Fruit fly (Drosophila melanogaster) whole organism: ENCODE results near the gene CG42302.

ENCODE experiments used
- Dll ChIP-seq: fragments of >200 bp; optimal IDR thresholded peaks from 2 replicates; lab custom pipeline; 2017
- usp ChIP-seq: fragments of >200 bp; optimal IDR thresholded peaks from 2 replicates; lab custom pipeline; 2017; ENCODE audit warnings: missing biosample characterization, missing genetic modification characterization, mixed read lengths

- TF ChIP-seq Dll: no peak
- no peak for TF ChIP-seq usp
These were observed 26.0 kb downstream of the CG42302 start for dm6 chrX:18699268-18700140.
